Worm (Caenorhabditis elegans): ENCODE results near the gene lpr-5.

Gene lpr-5

ce11 chrX:11103173-11103572, 41.2 kb downstream of the lpr-5 start:
- no peak for TF ChIP-seq nhr-28 (tag; optimal IDR thresholded peaks at IDR 0.05)
- no peak for TF ChIP-seq cnd-1 (tag; optimal IDR thresholded peaks at IDR 0.05)
- no peak for TF ChIP-seq unc-62 (GFP tag; optimal IDR thresholded peaks at IDR 0.05)
- no peak for TF ChIP-seq mab-5 (tag; optimal IDR thresholded peaks at IDR 0.05)
- TF ChIP-seq blmp-1 (tag; optimal IDR thresholded peaks at IDR 0.05): no peak
- no peak for TF ChIP-seq snpc-4 (tag; optimal IDR thresholded peaks at IDR 0.05)
- TF ChIP-seq mep-1 (tag; optimal IDR thresholded peaks at IDR 0.05): no peak
- no peak for TF ChIP-seq lin-13 (tag; optimal IDR thresholded peaks at IDR 0.05)

DNA sequence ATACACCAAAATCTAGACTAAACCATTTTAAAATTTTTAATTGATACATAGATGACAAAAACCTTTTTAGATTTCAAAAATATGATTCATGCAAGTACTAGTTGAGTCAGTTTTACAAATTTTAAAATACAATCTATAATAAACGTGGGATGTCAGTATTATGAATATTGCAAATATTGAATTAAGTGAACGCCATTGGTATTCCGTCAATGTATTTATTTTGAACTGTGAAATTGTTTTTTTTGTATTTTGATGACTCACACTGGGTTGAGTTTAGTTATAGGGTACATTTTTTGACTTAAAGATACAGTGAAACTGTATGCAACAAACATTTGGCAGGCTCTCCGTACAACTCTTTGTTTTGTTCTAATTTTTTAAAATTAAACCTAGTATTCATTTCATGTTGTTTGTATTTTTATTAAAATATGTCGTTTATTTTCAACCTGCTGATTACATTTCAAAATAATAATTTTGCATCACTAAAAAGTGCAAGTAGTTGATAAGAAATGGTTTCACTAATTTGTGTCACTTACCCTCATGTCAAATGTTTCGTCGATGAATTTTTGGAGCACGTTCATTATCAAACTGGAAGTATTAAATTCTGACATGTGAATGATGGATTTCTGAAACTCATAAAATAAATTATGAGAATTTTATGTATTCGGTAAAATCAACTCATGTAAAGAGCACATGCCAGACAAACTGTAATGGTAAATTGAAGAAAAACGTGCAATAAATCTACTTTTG, 43.1 kb downstream of the lpr-5 start, which contains the start of gene W02H3.1:
Gene W02H3.1 (minus strand): TSS at position 578 of the 747 bp plus-strand sequence.
- TF ChIP-seq nhr-76 (tag; optimal IDR thresholded peaks at IDR 0.05): no peak
- no peak for TF ChIP-seq ces-1 (GFP tag; optimal IDR thresholded peaks at IDR 0.05)
- no peak for TF ChIP-seq nhr-28 (tag; optimal IDR thresholded peaks at IDR 0.05)
- no peak for TF ChIP-seq lin-13 (tag; optimal IDR thresholded peaks at IDR 0.05)
- no peak for TF ChIP-seq blmp-1 (tag; optimal IDR thresholded peaks at IDR 0.05)
- no peak for TF ChIP-seq zip-8 (tag; optimal IDR thresholded peaks at IDR 0.05)
- no peak for TF ChIP-seq lsy-2 (tag; optimal IDR thresholded peaks at IDR 0.05)
- no peak for TF ChIP-seq snpc-4 (tag; optimal IDR thresholded peaks at IDR 0.05)
- TF ChIP-seq flh-1 (GFP tag; optimal IDR thresholded peaks at IDR 0.05): no peak
- no peak for TF ChIP-seq M03D4.4 (tag; optimal IDR thresholded peaks at IDR 0.05)
- TF ChIP-seq nhr-12 (tag; optimal IDR thresholded peaks at IDR 0.05): no peak
- no peak for TF ChIP-seq ztf-11 (tag; optimal IDR thresholded peaks at IDR 0.05)
- no peak for TF ChIP-seq elt-3 (tag; optimal IDR thresholded peaks at IDR 0.05)
- TF ChIP-seq sptf-1 (tag; optimal IDR thresholded peaks at IDR 0.05): no peak
- TF ChIP-seq bed-3 (GFP tag; optimal IDR thresholded peaks at IDR 0.05): no peak
- TF ChIP-seq pha-4 (tag; optimal IDR thresholded peaks at IDR 0.05): no peak
- TF ChIP-seq lin-32 (GFP tag; optimal IDR thresholded peaks at IDR 0.05): no peak
- TF ChIP-seq tbx-8 (GFP tag; optimal IDR thresholded peaks at IDR 0.05): no peak
- TF ChIP-seq unc-39 (tag; optimal IDR thresholded peaks at IDR 0.05): no peak
- no peak for TF ChIP-seq mep-1 (tag; optimal IDR thresholded peaks at IDR 0.05)

- TF ChIP-seq drap-1 (GFP tag; optimal IDR thresholded peaks at IDR 0.05) (no peak), elt-1 (tag; optimal IDR thresholded peaks at IDR 0.05; ENCODE audit: borderline replicate concordance, insufficient read depth) (no peak), nhr-237 (tag; optimal IDR thresholded peaks at IDR 0.05) (no peak), ztf-11 (tag; optimal IDR thresholded peaks at IDR 0.05) (no peak), blmp-1 (tag; optimal IDR thresholded peaks at IDR 0.05) (no peak), tbx-8 (GFP tag; optimal IDR thresholded peaks at IDR 0.05) (no peak), nhr-2 (tag; optimal IDR thresholded peaks at IDR 0.05) (no peak), unc-39 (tag; optimal IDR thresholded peaks at IDR 0.05) (no peak), unc-120 (tag; optimal IDR thresholded peaks at IDR 0.05; ENCODE audit: poor library complexity, severe bottlenecking) (no peak), unc-62 (GFP tag; optimal IDR thresholded peaks at IDR 0.05) (no peak)
These were observed 45.2 kb downstream of the lpr-5 start, which contains the start of gene clc-17 for ce11 chrX:11107076-11107475. Gene clc-17 (plus strand): TSS chrX:11107376.

- TF ChIP-seq mab-5 (tag; optimal IDR thresholded peaks at IDR 0.05) (no peak), ceh-39 (tag; optimal IDR thresholded peaks at IDR 0.05) (no peak), unc-62 (GFP tag; optimal IDR thresholded peaks at IDR 0.05) (no peak), ham-2 (GFP tag; optimal IDR thresholded peaks at IDR 0.05) (no peak), flh-1 (GFP tag; optimal IDR thresholded peaks at IDR 0.05) (no peak), pha-4 (tag; optimal IDR thresholded peaks at IDR 0.05) (no peak), nhr-12 (tag; optimal IDR thresholded peaks at IDR 0.05) (no peak), lsy-2 (tag; optimal IDR thresholded peaks at IDR 0.05) (no peak), M03D4.4 (tag; optimal IDR thresholded peaks at IDR 0.05) (no peak), nhr-2 (tag; optimal IDR thresholded peaks at IDR 0.05) (no peak), cnd-1 (tag; optimal IDR thresholded peaks at IDR 0.05) (no peak)
These were observed 47.3 kb downstream of the lpr-5 start, which contains the start of gene grd-1 for ce11 chrX:11109200-11109599. Gene grd-1 (plus strand): TSS chrX:11109440.
